Worm (Caenorhabditis elegans): ENCODE measurements around the gene tbh-1.

The tbh-1 gene

DNA sequence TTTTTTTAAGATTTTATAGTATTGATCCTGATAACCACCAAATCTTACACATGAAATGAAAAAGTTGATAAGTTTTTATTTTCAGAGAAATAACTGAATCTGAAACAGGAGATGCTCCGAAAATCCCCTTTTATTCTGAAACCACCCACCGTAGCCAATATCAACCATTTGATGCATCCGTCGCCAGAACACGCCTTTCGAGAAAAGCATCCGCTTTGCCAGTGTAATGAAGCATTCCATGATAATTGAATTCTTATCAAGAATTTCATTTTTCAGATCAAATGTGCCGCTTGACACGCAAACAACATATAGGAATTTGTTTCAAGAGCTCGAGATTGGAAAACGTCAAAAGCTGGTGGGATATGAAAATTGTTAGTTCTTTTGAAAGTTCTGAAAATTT lies at the start of gene tbh-1:
tbh-1 (minus strand) TSS at position 101 of the 400 bp plus-strand sequence.
- TF ChIP-seq nhr-84 (tag; optimal IDR thresholded peaks at IDR 0.05), result no peak
- no peak for TF ChIP-seq mab-9 (GFP tag; IDR thresholded peaks at IDR 0.05)
- TF ChIP-seq ceh-63 (GFP tag; optimal IDR thresholded peaks at IDR 0.05), result no peak
- TF ChIP-seq xbp-1 (tag; optimal IDR thresholded peaks at IDR 0.05), result no peak
- TF ChIP-seq lin-15B (tag; optimal IDR thresholded peaks at IDR 0.05), result no peak
- TF ChIP-seq egl-27 (tag; optimal IDR thresholded peaks at IDR 0.05), result no peak
- no peak for TF ChIP-seq dsc-1 (tag; optimal IDR thresholded peaks at IDR 0.05)
- no peak for TF ChIP-seq ces-1 (GFP tag; optimal IDR thresholded peaks at IDR 0.05)
- TF ChIP-seq alr-1 (tag; optimal IDR thresholded peaks at IDR 0.05; ENCODE audit: borderline replicate concordance), result no peak
- TF ChIP-seq ceh-90 (tag; optimal IDR thresholded peaks at IDR 0.05), result no peak
- TF ChIP-seq ztf-11 (tag; optimal IDR thresholded peaks at IDR 0.05), result no peak
- no peak for TF ChIP-seq lin-39 (tag; optimal IDR thresholded peaks at IDR 0.05)
- no peak for TF ChIP-seq unc-62 (GFP tag; optimal IDR thresholded peaks at IDR 0.05)
- no peak for TF ChIP-seq snu-23 (GFP tag; optimal IDR thresholded peaks at IDR 0.05)

DNA sequence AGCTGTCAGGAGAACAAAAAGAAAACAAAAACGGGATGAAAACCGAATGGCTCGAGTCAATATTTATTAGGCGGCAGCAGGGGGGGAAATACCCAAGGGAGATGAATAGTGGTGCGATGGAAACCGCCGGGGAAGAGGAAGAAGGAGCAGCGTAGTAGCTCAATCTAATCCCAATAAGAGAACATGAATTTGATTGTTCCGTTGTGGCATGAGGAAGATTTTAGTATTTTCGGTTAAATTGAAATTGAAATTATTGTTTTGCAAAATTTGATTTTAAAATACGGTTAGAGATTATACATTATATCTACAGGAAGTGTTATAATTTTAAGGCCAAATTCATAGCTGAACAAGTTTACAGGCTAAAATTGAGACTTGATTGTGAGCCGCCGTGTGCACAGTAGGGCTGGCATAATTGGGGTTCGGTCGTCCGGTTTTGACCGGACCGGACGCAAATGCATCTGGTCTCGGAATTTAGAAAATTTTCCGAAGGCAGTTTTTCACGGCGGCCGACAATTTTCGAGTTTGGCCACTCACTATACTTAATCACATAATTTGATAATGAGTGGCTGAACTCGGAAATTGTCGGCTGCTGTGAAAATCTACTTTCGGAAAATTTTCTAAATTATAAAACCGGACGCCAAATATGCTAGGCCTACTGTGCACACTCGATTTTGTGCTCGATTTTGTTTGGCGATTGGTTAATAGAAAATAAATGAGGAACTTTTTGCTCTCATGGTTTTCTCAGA lies 47.5 kb upstream of the tbh-1 start:
- TF ChIP-seq nhr-90 (tag; optimal IDR thresholded peaks at IDR 0.05; ENCODE audit: poor library complexity), result no peak
- TF ChIP-seq jun-1 (tag; optimal IDR thresholded peaks at IDR 0.05), result no peak
- no peak for TF ChIP-seq blmp-1 (tag; optimal IDR thresholded peaks at IDR 0.05)
- no peak for TF ChIP-seq aly-2 (tag; optimal IDR thresholded peaks at IDR 0.05)
- TF ChIP-seq snpc-4 (tag; optimal IDR thresholded peaks at IDR 0.05), result peak; percentile 70
- peak; percentile 40 for TF ChIP-seq lin-14 (GFP tag; optimal IDR thresholded peaks at IDR 0.05)

DNA sequence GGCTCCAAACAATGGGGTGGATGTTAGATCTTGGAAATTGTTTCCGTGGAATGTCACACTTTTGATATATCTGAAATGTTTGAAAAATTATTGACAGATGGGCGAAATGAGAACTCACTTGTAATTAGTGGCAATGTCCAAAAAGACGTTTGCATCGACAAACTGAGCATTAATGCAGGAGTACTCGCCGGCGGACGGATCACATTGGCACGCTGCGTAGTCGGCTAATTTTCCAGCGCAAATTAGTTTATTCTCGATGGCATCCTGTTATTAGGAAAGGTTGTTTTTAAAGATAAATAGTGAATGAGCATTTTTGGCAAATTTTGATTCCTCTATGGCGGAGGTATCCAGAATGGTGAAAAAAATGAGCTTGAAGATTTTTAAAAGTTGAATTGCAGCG lies 46.1 kb upstream of the tbh-1 start:
- TF ChIP-seq egl-13 (tag; optimal IDR thresholded peaks at IDR 0.05), result no peak
- no peak for TF ChIP-seq snu-23 (GFP tag; optimal IDR thresholded peaks at IDR 0.05)
- TF ChIP-seq snpc-4 (tag; optimal IDR thresholded peaks at IDR 0.05), result no peak
- TF ChIP-seq efl-3 (GFP tag; optimal IDR thresholded peaks at IDR 0.05), result no peak
- peak; percentile 46 for TF ChIP-seq lin-14 (GFP tag; optimal IDR thresholded peaks at IDR 0.05)
- no peak for TF ChIP-seq unc-98 (GFP tag; IDR thresholded peaks at IDR 0.05)
- TF ChIP-seq lin-35 (GFP tag; optimal IDR thresholded peaks at IDR 0.05), result no peak

DNA sequence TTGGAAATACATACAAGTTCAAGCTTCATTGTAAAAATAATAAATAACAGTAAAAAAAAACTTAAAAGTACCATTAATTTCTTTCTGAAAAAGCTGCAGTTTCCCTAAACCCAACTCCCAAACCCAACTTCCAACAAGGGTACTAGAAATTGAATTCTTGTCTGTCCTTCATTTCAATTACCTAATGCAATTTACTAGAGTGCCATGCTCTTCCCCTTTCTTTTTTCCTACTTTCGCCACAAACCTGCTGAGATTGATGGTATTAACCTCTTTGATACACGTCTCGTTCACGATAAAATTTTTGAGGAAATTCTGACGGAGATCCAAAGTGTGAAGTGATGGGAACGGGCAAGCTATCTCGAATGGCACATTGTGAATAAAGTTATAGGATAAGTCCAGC lies 43.2 kb upstream of the tbh-1 start:
- TF ChIP-seq tbx-2 (tag; optimal IDR thresholded peaks at IDR 0.05) (peak; percentile 28), lin-14 (GFP tag; optimal IDR thresholded peaks at IDR 0.05) (peak; percentile 44), nhr-71 (tag; optimal IDR thresholded peaks at IDR 0.05) (no peak)

DNA sequence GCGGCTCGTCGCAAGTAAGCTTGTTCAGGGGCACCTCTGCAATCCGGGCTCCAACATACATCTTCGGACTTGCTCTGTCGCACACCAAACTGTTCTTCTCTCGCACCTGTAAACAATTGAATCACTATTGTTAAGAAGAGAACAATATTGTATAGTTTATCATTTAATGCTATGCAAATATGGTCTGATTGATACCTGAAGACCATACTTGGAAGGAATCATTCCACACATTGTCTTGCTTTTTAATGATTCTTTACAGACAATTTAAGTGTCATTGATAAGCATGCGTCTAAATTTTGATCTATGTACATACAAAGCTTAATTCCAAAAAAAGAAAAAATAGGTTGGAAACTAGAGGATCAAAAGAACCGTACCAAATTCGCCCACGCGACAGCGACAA lies 42.2 kb upstream of the tbh-1 start:
- TF ChIP-seq blmp-1 (tag; optimal IDR thresholded peaks at IDR 0.05) (no peak), snu-23 (GFP tag; optimal IDR thresholded peaks at IDR 0.05) (no peak), nhr-85 (tag) (peak; percentile 29), elt-2 (tag; optimal IDR thresholded peaks at IDR 0.05) (peak; percentile 1), efl-1 (optimal IDR thresholded peaks at IDR 0.05) (no peak), efl-1 (GFP tag; optimal IDR thresholded peaks at IDR 0.05 in 1 of 2) (peak in 1 of 2 experiments; percentile 84)

DNA sequence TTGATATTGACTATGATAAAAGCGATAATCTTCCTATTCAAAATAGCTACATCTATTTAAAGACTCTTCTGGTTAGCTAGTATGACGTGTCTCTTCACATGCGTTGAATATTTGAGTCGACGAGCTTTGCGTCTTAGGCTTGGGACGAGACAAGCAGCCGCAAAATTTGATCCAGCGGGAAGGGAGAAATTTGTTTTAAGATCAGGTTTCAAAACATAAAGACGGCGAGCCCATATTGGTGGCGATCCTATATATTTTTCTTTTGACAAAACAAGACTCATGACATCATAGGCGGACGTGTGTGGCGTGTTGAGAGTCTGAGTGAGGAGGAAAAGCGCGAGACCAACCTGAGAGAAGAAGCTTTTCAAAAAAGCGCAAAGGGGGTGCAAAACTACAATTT lies 40.8 kb upstream of the tbh-1 start:
- TF ChIP-seq tlp-1 (tag; optimal IDR thresholded peaks at IDR 0.05), result no peak
- no peak for TF ChIP-seq elt-2 (tag; optimal IDR thresholded peaks at IDR 0.05)
- TF ChIP-seq efl-3 (GFP tag; optimal IDR thresholded peaks at IDR 0.05), result no peak
- no peak for TF ChIP-seq lir-3 (tag; optimal IDR thresholded peaks at IDR 0.05; ENCODE audit: poor library complexity)
- no peak for TF ChIP-seq fos-1 (tag; optimal IDR thresholded peaks at IDR 0.05)
- no peak for TF ChIP-seq vab-15 (tag; optimal IDR thresholded peaks at IDR 0.05)
- no peak for TF ChIP-seq pqm-1 (tag; optimal IDR thresholded peaks at IDR 0.05)
- no peak for TF ChIP-seq Y116A8C.19 (tag; optimal IDR thresholded peaks at IDR 0.05; ENCODE audit: borderline replicate concordance)
- TF ChIP-seq ceh-82 (tag; optimal IDR thresholded peaks at IDR 0.05), result peak in 1 of 3 experiments; percentile 1
- TF ChIP-seq elt-3 (tag; optimal IDR thresholded peaks at IDR 0.05), result no peak
- TF ChIP-seq mep-1 (tag; optimal IDR thresholded peaks at IDR 0.05), result no peak
- no peak for TF ChIP-seq C16A3.4 (tag; optimal IDR thresholded peaks at IDR 0.05)
- no peak for TF ChIP-seq xbp-1 (tag; optimal IDR thresholded peaks at IDR 0.05)
- TF ChIP-seq pax-3 (tag; optimal IDR thresholded peaks at IDR 0.05), result no peak
- TF ChIP-seq lin-39 (tag; optimal IDR thresholded peaks at IDR 0.05), result no peak
- TF ChIP-seq tbx-2 (tag; optimal IDR thresholded peaks at IDR 0.05), result peak; percentile 27
- TF ChIP-seq hlh-4 (tag; optimal IDR thresholded peaks at IDR 0.05), result no peak
- no peak for TF ChIP-seq dsc-1 (tag; optimal IDR thresholded peaks at IDR 0.05)

Data from whole organism, L1 larva.